Fruit fly (Drosophila melanogaster): ENCODE data around the gene Scsalpha1.
A peak's percentile ranks its signal among the peaks of the same experiment; 100 is the strongest.

Gene Scsalpha1

DNA sequence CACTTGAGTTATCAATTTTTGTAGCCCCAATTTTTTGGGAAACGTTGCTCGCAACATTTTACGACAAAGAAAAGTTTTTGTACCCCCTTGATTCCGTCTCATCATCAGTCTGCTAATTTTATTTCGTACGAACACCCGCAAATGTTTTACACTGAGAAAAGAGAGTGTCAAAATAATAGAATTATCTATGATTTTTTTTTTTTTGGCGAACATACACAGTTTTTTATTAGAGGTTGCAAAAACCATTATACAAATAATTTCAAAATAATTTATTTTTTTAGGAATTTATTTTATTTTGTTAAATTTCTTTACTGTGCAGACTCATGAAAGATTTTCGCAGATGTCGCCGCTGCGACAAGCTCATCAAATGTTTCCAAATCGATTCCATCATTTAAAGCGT lies 15.5 kb upstream of the Scsalpha1 start:
- no peak for TF ChIP-seq Hr39 (GFP tag; optimal IDR thresholded peaks at IDR 0.05)
- TF ChIP-seq Sox102F (GFP tag; optimal IDR thresholded peaks at IDR 0.05): no peak
- TF ChIP-seq CG7368 (GFP tag; optimal IDR thresholded peaks at IDR 0.05): no peak
- TF ChIP-seq dac (GFP tag; optimal IDR thresholded peaks at IDR 0.05): no peak
- TF ChIP-seq CG8119 (GFP tag; IDR thresholded peaks at IDR 0.05): 0 out of 3 replicates have a peak, but pooled peaks have one; percentile 35
- TF ChIP-seq CG6854 (GFP tag; optimal IDR thresholded peaks at IDR 0.05): no peak
- TF ChIP-seq CG8632 (GFP tag; optimal IDR thresholded peaks at IDR 0.05): no peak
- no peak for TF ChIP-seq cyc (GFP tag; optimal IDR thresholded peaks at IDR 0.05)
- no peak for TF ChIP-seq topi (GFP tag; optimal IDR thresholded peaks at IDR 0.05)
- TF ChIP-seq Eip78C (GFP tag): peak; percentile 59
- TF ChIP-seq vri (GFP tag; optimal IDR thresholded peaks at IDR 0.05): no peak
- no peak for TF ChIP-seq Sox14 (GFP tag; optimal IDR thresholded peaks at IDR 0.05)
- no peak for TF ChIP-seq CG8319 (GFP tag; optimal IDR thresholded peaks at IDR 0.05)
- TF ChIP-seq Hr38 (GFP tag; optimal IDR thresholded peaks at IDR 0.05): no peak
- TF ChIP-seq CG15336 (GFP tag; IDR thresholded peaks at IDR 0.05): 0 out of 2 replicates have a peak, but pooled peaks have one; percentile 27
- no peak for TF ChIP-seq CG11294 (GFP tag; IDR thresholded peaks at IDR 0.05)
- no peak for TF ChIP-seq Sox15 (GFP tag; optimal IDR thresholded peaks at IDR 0.05)

dm6 chr3L:3799766-3800165 lies 14.2 kb upstream of the Scsalpha1 start:
- TF ChIP-seq CG15336 (GFP tag; IDR thresholded peaks at IDR 0.05) (peak; percentile 22; the same call in 1 of the 2 replicates), Hr4 (GFP tag; optimal IDR thresholded peaks at IDR 0.05) (peak; percentile 24), CG6276 (GFP tag; optimal IDR thresholded peaks at IDR 0.05) (no peak), CG11294 (GFP tag; IDR thresholded peaks at IDR 0.05) (0 out of 2 replicates have a peak, but pooled peaks have one; percentile 16), CG32006 (GFP tag; optimal IDR thresholded peaks at IDR 0.05) (peak; percentile 36), svp (GFP tag) (peak; percentile 8), CG3919 (GFP tag; optimal IDR thresholded peaks at IDR 0.05) (peak; percentile 2), CG6808 (GFP tag; optimal IDR thresholded peaks at IDR 0.05) (no peak), CG4318 (GFP tag; optimal IDR thresholded peaks at IDR 0.05) (no peak), CG6854 (GFP tag; optimal IDR thresholded peaks at IDR 0.05) (no peak), CG6163 (GFP tag; IDR thresholded peaks at IDR 0.05) (no peak), eg (GFP tag; IDR thresholded peaks at IDR 0.05) (peak; percentile 57; the same call in 1 of the 3 replicates), fd85E (GFP tag; optimal IDR thresholded peaks at IDR 0.05) (no peak), CG11902 (GFP tag; optimal IDR thresholded peaks at IDR 0.05) (no peak), dsx (GFP tag; optimal IDR thresholded peaks at IDR 0.05; ENCODE audit: poor library complexity, severe bottlenecking) (no peak), Sox15 (GFP tag; optimal IDR thresholded peaks at IDR 0.05) (no peak)

DNA sequence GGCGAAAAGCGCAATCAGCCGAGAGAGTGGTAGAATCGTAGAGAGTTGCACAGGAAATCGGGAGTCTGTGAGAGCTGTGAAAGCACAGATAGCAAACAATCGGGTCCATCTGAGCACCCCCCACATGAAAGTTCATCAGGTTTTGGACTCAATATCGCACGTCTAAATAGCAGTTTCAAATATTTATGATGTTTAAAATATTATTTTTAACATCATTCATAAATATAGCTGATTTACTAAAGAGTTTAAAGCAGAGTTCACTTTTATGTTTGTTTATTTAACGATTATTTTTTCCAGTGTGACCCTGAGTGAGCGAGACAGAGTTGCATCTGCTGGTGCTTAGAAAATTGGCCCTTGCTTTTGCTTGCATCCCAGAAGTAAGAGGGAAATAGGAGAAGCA lies 12.7 kb upstream of the Scsalpha1 start:
- no peak for TF ChIP-seq CG31627 (GFP tag; optimal IDR thresholded peaks at IDR 0.05)
- no peak for TF ChIP-seq Blimp-1 (GFP tag; optimal IDR thresholded peaks at IDR 0.05)
- no peak for TF ChIP-seq pdm3 (GFP tag; optimal IDR thresholded peaks at IDR 0.05)
- TF ChIP-seq CG8319 (GFP tag; optimal IDR thresholded peaks at IDR 0.05): no peak
- TF ChIP-seq CG3919 (GFP tag; optimal IDR thresholded peaks at IDR 0.05): no peak
- no peak for TF ChIP-seq net (GFP tag; optimal IDR thresholded peaks at IDR 0.05)
- no peak for TF ChIP-seq acj6 (GFP tag; optimal IDR thresholded peaks at IDR 0.05)
- no peak for TF ChIP-seq CG6792 (GFP tag; optimal IDR thresholded peaks at IDR 0.05)
- TF ChIP-seq Gug (GFP tag; IDR thresholded peaks at IDR 0.05): peak; percentile 17; the same call in 1 of the 2 replicates
- peak; percentile 42 for TF ChIP-seq Ets96B (tag; optimal IDR thresholded peaks at IDR 0.05)
- TF ChIP-seq lz (GFP tag; optimal IDR thresholded peaks at IDR 0.05): no peak
- no peak for TF ChIP-seq eg (GFP tag; IDR thresholded peaks at IDR 0.05)
- no peak for TF ChIP-seq Hr39 (GFP tag; optimal IDR thresholded peaks at IDR 0.05)
- TF ChIP-seq CG9139 (GFP tag; optimal IDR thresholded peaks at IDR 0.05): no peak
- no peak for TF ChIP-seq CG11762 (GFP tag; optimal IDR thresholded peaks at IDR 0.05; ENCODE audit: insufficient read depth)
- TF ChIP-seq CG15336 (GFP tag; IDR thresholded peaks at IDR 0.05): peak; percentile 39; the same call in 1 of the 2 replicates
- TF ChIP-seq Lpt (GFP tag; optimal IDR thresholded peaks at IDR 0.05): no peak
- no peak for TF ChIP-seq CG10631 (GFP tag; optimal IDR thresholded peaks at IDR 0.05)
- TF ChIP-seq Ets21C (GFP tag; optimal IDR thresholded peaks at IDR 0.05): no peak
- TF ChIP-seq topi (GFP tag; optimal IDR thresholded peaks at IDR 0.05): no peak
- no peak for TF ChIP-seq achi (GFP tag; optimal IDR thresholded peaks at IDR 0.05)
- no peak for TF ChIP-seq CG32006 (GFP tag; optimal IDR thresholded peaks at IDR 0.05)
- TF ChIP-seq vri (GFP tag; optimal IDR thresholded peaks at IDR 0.05): no peak
- TF ChIP-seq fkh (GFP tag; optimal IDR thresholded peaks at IDR 0.05): no peak
- 0 out of 3 replicates have a peak, but pooled peaks have one; percentile 34 for TF ChIP-seq CG8119 (GFP tag; IDR thresholded peaks at IDR 0.05)
- no peak for TF ChIP-seq Sox102F (GFP tag; optimal IDR thresholded peaks at IDR 0.05)
- no peak for TF ChIP-seq Hr38 (GFP tag; optimal IDR thresholded peaks at IDR 0.05)
- no peak for TF ChIP-seq CG10669 (GFP tag; optimal IDR thresholded peaks at IDR 0.05)
- no peak for TF ChIP-seq CG11294 (GFP tag; IDR thresholded peaks at IDR 0.05)
- TF ChIP-seq dac (GFP tag; optimal IDR thresholded peaks at IDR 0.05): no peak
- no peak for TF ChIP-seq cyc (GFP tag; optimal IDR thresholded peaks at IDR 0.05)
- TF ChIP-seq Smox (GFP tag; optimal IDR thresholded peaks at IDR 0.05): no peak
- TF ChIP-seq CG4318 (GFP tag; optimal IDR thresholded peaks at IDR 0.05): peak; percentile 30
